Worm (Caenorhabditis elegans) whole organism, L3 larva: ENCODE results near the gene dgk-3.

Experiments
- R02D3.7 ChIP-seq: fragments of 150-350 bp; optimal IDR thresholded peaks from 2 replicates; lab custom pipeline; 2014; ENCODE audit warnings: missing biosample characterization, missing genetic modification characterization
- ZK546.5 ChIP-seq: sonication (generic microtip); optimal IDR thresholded peaks from 2 replicates; lab custom pipeline; 2017; ENCODE audit warnings: missing biosample characterization, missing genetic modification characterization
- aly-2 ChIP-seq: fragments of 150-350 bp; optimal IDR thresholded peaks from 2 replicates; lab custom pipeline; 2014; ENCODE audit warnings: missing biosample characterization, missing genetic modification characterization
- ceh-82 ChIP-seq: fragments of 150-350 bp; optimal IDR thresholded peaks from 2 replicates; lab custom pipeline; 2014; ENCODE audit warnings: missing biosample characterization, missing genetic modification characterization
- ceh-9 ChIP-seq: sonication (generic microtip); optimal IDR thresholded peaks from 2 replicates; lab custom pipeline; 2018; ENCODE audit warnings: missing biosample characterization, missing genetic modification characterization
- daf-12 ChIP-seq: fragments of 150-350 bp; optimal IDR thresholded peaks from 2 replicates; lab custom pipeline; 2014; ENCODE audit warnings: missing biosample characterization, missing genetic modification reagents, missing genetic modification characterization
- egl-27 ChIP-seq: sonication (generic microtip); optimal IDR thresholded peaks from 4 replicates; lab custom pipeline; 2017; ENCODE audit warnings: missing biosample characterization, missing genetic modification reagents, missing genetic modification characterization
- egl-5 ChIP-seq: fragments of 150-350 bp; optimal IDR thresholded peaks from 2 replicates; lab custom pipeline; 2017; ENCODE audit warnings: missing biosample characterization, missing genetic modification reagents, missing genetic modification characterization, inconsistent platforms
- elt-1 ChIP-seq: fragments of 150-350 bp; optimal IDR thresholded peaks from 2 replicates; lab custom pipeline; 2014; ENCODE audit warnings: missing biosample characterization, missing genetic modification characterization
- elt-2 ChIP-seq: sonication (generic microtip); optimal IDR thresholded peaks from 2 replicates; lab custom pipeline; 2016; ENCODE audit warnings: missing genetic modification reagents, mild to moderate bottlenecking, missing genetic modification characterization, missing compliant biosample characterization
- elt-3 ChIP-seq, 3 experiments: fragments of 150-350 bp in 1 of 3; sonication (generic microtip) in 2 of 3; optimal IDR thresholded peaks; 2 replicates in 2 of 3; 4 replicates in 1 of 3; lab custom pipeline; 2014 to 2017; ENCODE audit warnings: missing biosample characterization in 3 of 3, missing genetic modification characterization in 3 of 3
- fkh-10 ChIP-seq: sonication (generic microtip); optimal IDR thresholded peaks from 2 replicates; lab custom pipeline; 2017; ENCODE audit warnings: missing biosample characterization, missing genetic modification reagents, missing genetic modification characterization
- fos-1 ChIP-seq: fragments of 150-350 bp; optimal IDR thresholded peaks from 2 replicates; lab custom pipeline; 2014; ENCODE audit warnings: missing biosample characterization, missing genetic modification characterization
- hmg-11 ChIP-seq: sonication (generic microtip); optimal IDR thresholded peaks from 2 replicates; lab custom pipeline; 2016; ENCODE audit warnings: missing genetic modification characterization, missing compliant biosample characterization
- jun-1 ChIP-seq: fragments of 150-350 bp; optimal IDR thresholded peaks from 2 replicates; lab custom pipeline; 2014; ENCODE audit warnings: missing biosample characterization, missing genetic modification reagents, missing genetic modification characterization
- lin-15B ChIP-seq: fragments of 150-350 bp; optimal IDR thresholded peaks from 2 replicates; lab custom pipeline; 2014; ENCODE audit warnings: missing biosample characterization, missing genetic modification characterization
- lin-39 ChIP-seq: fragments of 150-350 bp; optimal IDR thresholded peaks from 2 replicates; lab custom pipeline; 2018; ENCODE audit warnings: missing biosample characterization, missing genetic modification reagents, missing genetic modification characterization
- lsy-12 ChIP-seq: sonication (generic microtip); optimal IDR thresholded peaks from 2 replicates; lab custom pipeline; 2016; ENCODE audit warnings: mild to moderate bottlenecking, missing genetic modification characterization, missing compliant biosample characterization
- mml-1 ChIP-seq: fragments of 150-350 bp; sonication (generic microtip); optimal IDR thresholded peaks from 3 replicates; lab custom pipeline; 2014; ENCODE audit warnings: missing biosample characterization, missing genetic modification characterization
- nfya-1 ChIP-seq: sonication (generic microtip); optimal IDR thresholded peaks from 2 replicates; lab custom pipeline; 2017; ENCODE audit warnings: missing genetic modification characterization, mild to moderate bottlenecking, missing compliant biosample characterization, antibody characterized with exemption, moderate library complexity; ENCODE audit not compliant: insufficient read depth
- nhr-11 ChIP-seq: fragments of 150-350 bp; optimal IDR thresholded peaks from 2 replicates; lab custom pipeline; 2014; ENCODE audit warnings: missing biosample characterization, missing genetic modification characterization
- nhr-12 ChIP-seq: fragments of 150-350 bp; optimal IDR thresholded peaks from 2 replicates; lab custom pipeline; 2014; ENCODE audit warnings: missing biosample characterization, missing genetic modification characterization
- nhr-23 ChIP-seq: fragments of 150-350 bp; optimal IDR thresholded peaks from 2 replicates; lab custom pipeline; 2014; ENCODE audit warnings: missing biosample characterization, missing genetic modification reagents, missing genetic modification characterization
- nhr-25 ChIP-seq: sonication (generic microtip); optimal IDR thresholded peaks from 2 replicates; lab custom pipeline; 2017; ENCODE audit warnings: missing biosample characterization, missing genetic modification characterization
- nhr-28 ChIP-seq: fragments of 150-350 bp; optimal IDR thresholded peaks from 2 replicates; lab custom pipeline; 2014; ENCODE audit warnings: missing biosample characterization, missing genetic modification characterization
- nhr-43 ChIP-seq: sonication (generic microtip); optimal IDR thresholded peaks from 2 replicates; lab custom pipeline; 2016; ENCODE audit warnings: mild to moderate bottlenecking, missing genetic modification characterization, missing compliant biosample characterization; ENCODE audit not compliant: poor library complexity, severe bottlenecking
- nhr-67 ChIP-seq: fragments of 150-350 bp; optimal IDR thresholded peaks from 2 replicates; lab custom pipeline; 2014; ENCODE audit warnings: missing biosample characterization, missing genetic modification characterization
- nhr-76 ChIP-seq: fragments of 150-350 bp; sonication (generic microtip); optimal IDR thresholded peaks from 5 replicates; lab custom pipeline; 2014; ENCODE audit warnings: missing biosample characterization, missing genetic modification characterization
- nhr-77 ChIP-seq: fragments of 150-350 bp; optimal IDR thresholded peaks from 2 replicates; lab custom pipeline; 2014; ENCODE audit warnings: missing biosample characterization, missing genetic modification characterization
- pha-4 ChIP-seq: fragments of 150-350 bp; optimal IDR thresholded peaks from 2 replicates; lab custom pipeline; 2014; ENCODE audit warnings: missing biosample characterization, missing genetic modification reagents, missing genetic modification characterization
- sea-2 ChIP-seq: fragments of 150-350 bp; sonication (generic microtip); optimal IDR thresholded peaks from 4 replicates; lab custom pipeline; 2014; ENCODE audit warnings: missing biosample characterization, missing genetic modification reagents, missing genetic modification characterization
- snpc-4 ChIP-seq: fragments of 150-350 bp; optimal IDR thresholded peaks from 2 replicates; lab custom pipeline; 2014; ENCODE audit warnings: missing biosample characterization, missing genetic modification characterization
- tbx-2 ChIP-seq: sonication (generic microtip); optimal IDR thresholded peaks from 2 replicates; lab custom pipeline; 2016; ENCODE audit warnings: mild to moderate bottlenecking, missing genetic modification characterization, missing compliant biosample characterization
- unc-39 ChIP-seq: sonication (generic microtip); optimal IDR thresholded peaks from 4 replicates; lab custom pipeline; 2017; ENCODE audit warnings: missing biosample characterization, missing genetic modification characterization
- unc-62 ChIP-seq: fragments of 150-350 bp; sonication (generic microtip); optimal IDR thresholded peaks from 4 replicates; lab custom pipeline; 2014; ENCODE audit warnings: missing biosample characterization, missing genetic modification reagents, missing genetic modification characterization
- zag-1 ChIP-seq: fragments of 150-350 bp; optimal IDR thresholded peaks from 2 replicates; lab custom pipeline; 2014; ENCODE audit warnings: missing biosample characterization, missing genetic modification characterization
- ztf-11 ChIP-seq: fragments of 150-350 bp; optimal IDR thresholded peaks from 2 replicates; lab custom pipeline; 2014; ENCODE audit warnings: missing biosample characterization, missing genetic modification characterization
- ztf-4 ChIP-seq: fragments of 150-350 bp; optimal IDR thresholded peaks from 2 replicates; lab custom pipeline; 2014; ENCODE audit warnings: missing biosample characterization, missing genetic modification characterization

dgk-3 gene

ce11 chrIII:9162634-9163118, at the start of gene dgk-3:
Gene dgk-3, plus strand, starts transcription at chrIII:9163068.
- no peak for TF ChIP-seq daf-12 (tag; lab: Kevin White, UChicago)
- TF ChIP-seq aly-2 (tag; lab: Kevin White, UChicago) = no peak
- TF ChIP-seq nhr-12 (tag; lab: Kevin White, UChicago) = no peak
- no peak for TF ChIP-seq nhr-67 (tag; lab: Kevin White, UChicago)
- TF ChIP-seq nfya-1 = no peak
- TF ChIP-seq sea-2 = no peak
- no peak for TF ChIP-seq elt-2
- TF ChIP-seq fkh-10 (GFP tag; lab: Kevin White, UChicago) = no peak
- no peak for TF ChIP-seq zag-1 (tag; lab: Kevin White, UChicago)
- no peak for TF ChIP-seq mml-1 (tag; lab: Kevin White, UChicago)
- TF ChIP-seq egl-5 (tag; lab: Kevin White, UChicago) = no peak

DNA sequence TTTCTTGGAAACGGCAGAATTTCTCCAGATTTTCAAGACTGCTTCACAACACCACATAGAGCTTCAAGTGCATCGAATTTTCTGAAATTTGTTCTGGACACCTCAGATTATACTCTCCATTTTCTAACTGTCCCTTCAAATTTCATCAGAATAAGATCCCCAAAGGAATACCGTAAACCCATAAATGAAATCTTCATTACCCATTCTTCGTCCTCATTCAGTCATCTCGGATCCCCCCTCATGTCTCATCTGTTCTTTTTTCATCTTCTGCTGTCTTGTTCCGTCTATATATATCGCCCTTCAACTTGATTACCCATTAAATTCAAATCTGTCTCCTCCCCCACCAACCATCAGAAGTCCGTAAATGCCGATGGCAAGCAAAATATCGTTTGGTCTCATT, 48.8 kb upstream of the dgk-3 start:
- TF ChIP-seq tbx-2 (tag; lab: Kevin White, UChicago) (no peak), ztf-4 (tag; lab: Kevin White, UChicago) (no peak), daf-12 (tag; lab: Kevin White, UChicago) (no peak)

ce11 chrIII:9114649-9115048, 48.2 kb upstream of the dgk-3 start, which contains the start of gene ZK512.1:
Gene ZK512.1, plus strand, starts transcription at chrIII:9114949.
- TF ChIP-seq snpc-4 (tag; lab: Kevin White, UChicago) = no peak
- TF ChIP-seq egl-27 (tag; lab: Kevin White, UChicago) = no peak
- no peak for TF ChIP-seq jun-1
- TF ChIP-seq ZK546.5 = no peak
- no peak for TF ChIP-seq fkh-10 (GFP tag; lab: Kevin White, UChicago)
- TF ChIP-seq ceh-82 (tag; lab: Kevin White, UChicago) = no peak
- no peak for TF ChIP-seq nfya-1
- TF ChIP-seq ceh-9 (tag; lab: Kevin White, UChicago) = no peak
- TF ChIP-seq lsy-12 (tag; lab: Kevin White, UChicago) = no peak
- TF ChIP-seq sea-2 = no peak
- no peak for TF ChIP-seq elt-2
- no peak for TF ChIP-seq nhr-28 (tag; lab: Kevin White, UChicago)
- no peak for TF ChIP-seq nhr-23
- no peak for TF ChIP-seq nhr-11 (tag; lab: Kevin White, UChicago)
- TF ChIP-seq egl-5 (tag; lab: Kevin White, UChicago) = no peak
- TF ChIP-seq nhr-76 (tag; lab: Kevin White, UChicago) = no peak
- TF ChIP-seq unc-62 (GFP tag; lab: Kevin White, UChicago) = no peak
- no peak for TF ChIP-seq fos-1

- TF ChIP-seq egl-27 (tag; lab: Kevin White, UChicago) = no peak
- no peak for TF ChIP-seq nhr-77 (tag; lab: Kevin White, UChicago)
- TF ChIP-seq mml-1 (tag; lab: Kevin White, UChicago) = no peak
- TF ChIP-seq hmg-11 (tag; lab: Kevin White, UChicago) = no peak
- TF ChIP-seq snpc-4 (tag; lab: Kevin White, UChicago) = no peak
- no peak for TF ChIP-seq lin-15B (tag; lab: Kevin White, UChicago)
- TF ChIP-seq elt-1 = no peak
- no peak for TF ChIP-seq aly-2 (tag; lab: Kevin White, UChicago)
- TF ChIP-seq nhr-12 (tag; lab: Kevin White, UChicago) = no peak
- no peak for TF ChIP-seq ztf-11 (tag; lab: Kevin White, UChicago)
- TF ChIP-seq nhr-25 (tag; lab: Kevin White, UChicago) = no peak
- TF ChIP-seq lin-39 (tag; lab: Kevin White, UChicago) = no peak
- TF ChIP-seq R02D3.7 (tag; lab: Kevin White, UChicago) = no peak
- no peak for TF ChIP-seq pha-4
- TF ChIP-seq nhr-76 (tag; lab: Kevin White, UChicago) = no peak
- no peak for TF ChIP-seq fos-1
Observed at ce11 chrIII:9115745-9116144, 47.1 kb upstream of the dgk-3 start.

DNA sequence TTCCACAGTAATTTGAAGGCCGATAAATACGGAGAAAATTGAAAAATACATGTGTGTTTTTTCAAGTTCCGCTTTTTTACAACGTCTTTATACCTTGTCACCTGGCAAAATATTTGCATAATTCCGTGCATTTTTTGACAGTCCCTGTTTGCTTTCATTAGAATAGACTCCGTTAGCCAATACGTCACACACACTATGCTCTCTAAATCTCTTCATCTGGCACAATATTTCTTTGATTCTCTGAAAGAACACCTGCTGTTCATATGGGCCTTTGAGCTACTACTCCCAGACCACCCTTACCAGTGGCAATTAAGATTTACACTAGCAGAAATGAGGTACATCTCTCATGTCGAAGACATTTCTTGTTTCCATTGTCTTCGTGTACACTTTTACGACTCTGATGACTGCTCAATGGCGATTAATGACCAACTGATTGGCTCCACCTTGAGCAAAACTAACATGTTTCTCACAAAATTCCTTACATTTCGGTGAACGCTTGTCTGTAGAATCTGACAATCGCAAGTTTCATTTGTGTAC, 44.5 kb upstream of the dgk-3 start, which contains the start of gene grl-11:
Gene grl-11, minus strand, starts transcription at position 51 of the 537 bp plus-strand sequence.
- TF ChIP-seq jun-1 = no peak
- no peak for TF ChIP-seq ceh-9 (tag; lab: Kevin White, UChicago)
- no peak for TF ChIP-seq lin-39 (tag; lab: Kevin White, UChicago)
- TF ChIP-seq sea-2 = no peak
- TF ChIP-seq unc-39 = no peak
- TF ChIP-seq aly-2 (tag; lab: Kevin White, UChicago) = no peak
- TF ChIP-seq elt-3 (tag; optimal IDR thresholded peaks at IDR 0.05; lab: Kevin White, UChicago) = no peak
- no peak for TF ChIP-seq nhr-28 (tag; lab: Kevin White, UChicago)
- no peak for TF ChIP-seq nhr-11 (tag; lab: Kevin White, UChicago)
- TF ChIP-seq nhr-43 (tag; lab: Kevin White, UChicago) = no peak
- no peak for TF ChIP-seq fkh-10 (GFP tag; lab: Kevin White, UChicago)
- no peak for TF ChIP-seq elt-1
- TF ChIP-seq daf-12 (tag; lab: Kevin White, UChicago) = no peak
- no peak for TF ChIP-seq lsy-12 (tag; lab: Kevin White, UChicago)
